Fruit fly (Drosophila melanogaster) whole organism, embryonic: ENCODE measurements around the gene Mybbp1A.

ENCODE experiments used
- Adf1 ChIP-seq: fragments of 200-800 bp; sonication (Bioruptor generic); IDR thresholded peaks from 2 replicates; pipeline ENCODE4 v1.3.6; 2022; ENCODE audit warnings: missing biosample characterization, missing genetic modification characterization
- Atf3 ChIP-seq: fragments of 200-800 bp; sonication (Bioruptor generic); optimal IDR thresholded peaks from 3 replicates; lab custom pipeline; 2016; ENCODE audit warnings: missing biosample characterization, missing genetic modification characterization
- Bgb ChIP-seq: fragments of 200-800 bp; sonication (Bioruptor generic); IDR thresholded peaks from 2 replicates; pipeline ENCODE4 v1.3.6; 2022; ENCODE audit warnings: missing biosample characterization, missing genetic modification characterization; ENCODE audit not compliant: partially characterized antibody
- BtbVII ChIP-seq: fragments of 200-800 bp; sonication (Bioruptor generic); optimal IDR thresholded peaks from 3 replicates; lab custom pipeline; 2017; ENCODE audit warnings: missing biosample characterization, mild to moderate bottlenecking, missing genetic modification characterization
- CG10321 ChIP-seq: fragments of 200-800 bp; sonication (Bioruptor generic); IDR thresholded peaks from 2 replicates; pipeline ENCODE4 v1.3.6; 2022; ENCODE audit warnings: missing biosample characterization, missing genetic modification characterization
- CG1233 ChIP-seq: fragments of 200-800 bp; sonication (Bioruptor generic); optimal IDR thresholded peaks from 4 replicates; lab custom pipeline; 2018; ENCODE audit warnings: missing biosample characterization, mild to moderate bottlenecking, missing genetic modification characterization
- CG13894 ChIP-seq: fragments of 200-800 bp; sonication (Bioruptor generic); optimal IDR thresholded peaks from 3 replicates; lab custom pipeline; 2018; ENCODE audit warnings: missing biosample characterization, mild to moderate bottlenecking, missing genetic modification characterization, moderate library complexity
- CG15479 ChIP-seq: fragments of 200-800 bp; sonication (Bioruptor generic); optimal IDR thresholded peaks from 3 replicates; lab custom pipeline; 2019; ENCODE audit warnings: missing biosample characterization, mild to moderate bottlenecking, missing genetic modification characterization, moderate library complexity
- CG15601 ChIP-seq: fragments of 200-800 bp; sonication (Bioruptor generic); optimal IDR thresholded peaks from 3 replicates; lab custom pipeline; 2019; ENCODE audit warnings: missing biosample characterization, mild to moderate bottlenecking, missing genetic modification characterization, moderate library complexity
- CG1832 ChIP-seq: fragments of 200-800 bp; sonication (Bioruptor generic); optimal IDR thresholded peaks from 2 replicates; lab custom pipeline; 2017; ENCODE audit warnings: missing biosample characterization, mild to moderate bottlenecking, missing genetic modification characterization, inconsistent platforms
- CG2199 ChIP-seq: fragments of 200-800 bp; sonication (Bioruptor generic); IDR thresholded peaks from 3 replicates; pipeline ENCODE4 v1.3.6; 2022; ENCODE audit warnings: missing biosample characterization, missing genetic modification characterization
- CG3065 ChIP-seq: fragments of 200-800 bp; sonication (Bioruptor generic); optimal IDR thresholded peaks from 2 replicates; lab custom pipeline; 2016; ENCODE audit warnings: missing biosample characterization, missing genetic modification characterization
- CG33557 ChIP-seq: fragments of 200-800 bp; sonication (Bioruptor generic); optimal IDR thresholded peaks from 2 replicates; lab custom pipeline; 2019; ENCODE audit warnings: missing biosample characterization, mild to moderate bottlenecking, missing genetic modification characterization, moderate library complexity
- CG3847 ChIP-seq: fragments of 200-800 bp; sonication (Bioruptor generic); IDR thresholded peaks from 2 replicates; pipeline ENCODE4 v1.3.6; 2022; ENCODE audit warnings: missing biosample characterization, missing genetic modification characterization
- CG7556 ChIP-seq: fragments of 200-800 bp; sonication (Bioruptor generic); optimal IDR thresholded peaks from 2 replicates; lab custom pipeline; 2017; ENCODE audit warnings: missing biosample characterization, mild to moderate bottlenecking, missing genetic modification characterization
- CG8359 ChIP-seq: fragments of 200-800 bp; sonication (Bioruptor generic); optimal IDR thresholded peaks from 2 replicates; lab custom pipeline; 2017; ENCODE audit warnings: missing biosample characterization, mild to moderate bottlenecking, missing genetic modification characterization, borderline replicate concordance
- CG9609 ChIP-seq: fragments of 200-800 bp; sonication (Bioruptor generic); optimal IDR thresholded peaks from 3 replicates; lab custom pipeline; 2016; ENCODE audit warnings: missing biosample characterization, missing genetic modification characterization
- Deaf1 ChIP-seq: fragments of 200-800 bp; optimal IDR thresholded peaks from 3 replicates; lab custom pipeline; 2019; ENCODE audit warnings: missing biosample characterization, mild to moderate bottlenecking, missing genetic modification characterization, moderate library complexity
- Dll ChIP-seq: fragments of 200-800 bp; sonication (Bioruptor generic); IDR thresholded peaks from 4 replicates; pipeline ENCODE4 v1.3.6; 2022; ENCODE audit warnings: missing biosample characterization, missing genetic modification characterization; ENCODE audit not compliant: partially characterized antibody
- Doc3 ChIP-seq: fragments of 200-800 bp; sonication (Bioruptor generic); IDR thresholded peaks from 3 replicates; pipeline ENCODE4 v1.3.6; 2022; ENCODE audit warnings: missing biosample characterization, missing genetic modification characterization; ENCODE audit not compliant: partially characterized antibody
- HHEX ChIP-seq: fragments of 200-800 bp; sonication (Bioruptor generic); optimal IDR thresholded peaks from 3 replicates; lab custom pipeline; 2017; ENCODE audit warnings: missing biosample characterization, mild to moderate bottlenecking, missing genetic modification characterization, missing genetic modification reagents
- HLH3B ChIP-seq: fragments of 200-800 bp; sonication (Bioruptor generic); IDR thresholded peaks from 2 replicates; pipeline ENCODE4 v1.3.6; 2022; ENCODE audit warnings: missing biosample characterization, missing genetic modification characterization
- HmgZ ChIP-seq: fragments of 200-800 bp; sonication (Bioruptor generic); optimal IDR thresholded peaks from 2 replicates; lab custom pipeline; 2018; ENCODE audit warnings: missing biosample characterization, mild to moderate bottlenecking, missing genetic modification characterization
- Hmx ChIP-seq: fragments of 200-800 bp; sonication (Bioruptor generic); optimal IDR thresholded peaks from 2 replicates; lab custom pipeline; 2016; ENCODE audit warnings: missing biosample characterization, missing genetic modification characterization
- Lhr ChIP-seq: fragments of 200-800 bp; sonication (Bioruptor generic); optimal IDR thresholded peaks from 3 replicates; lab custom pipeline; 2017; ENCODE audit warnings: mild to moderate bottlenecking, missing biosample characterization, missing genetic modification reagents, missing genetic modification characterization
- Med ChIP-seq: fragments of 200-800 bp; sonication (Bioruptor generic); peaks from one replicate; lab custom pipeline; 2016; ENCODE audit warnings: missing biosample characterization, missing genetic modification characterization, mild to moderate bottlenecking, inconsistent platforms, moderate library complexity
- Mrtf ChIP-seq: fragments of 200-800 bp; sonication (Bioruptor generic); IDR thresholded peaks from 3 replicates; pipeline ENCODE4 v1.3.6; 2022; ENCODE audit warnings: missing biosample characterization, missing genetic modification characterization
- Nf-YC ChIP-seq: fragments of 200-800 bp; optimal IDR thresholded peaks from 3 replicates; lab custom pipeline; 2019; ENCODE audit warnings: missing biosample characterization, mild to moderate bottlenecking, missing genetic modification characterization, moderate library complexity
- Scr ChIP-seq: fragments of 200-800 bp; sonication (Bioruptor generic); IDR thresholded peaks from 2 replicates; pipeline ENCODE4 v1.3.6; 2022; ENCODE audit warnings: missing biosample characterization, missing genetic modification characterization; ENCODE audit not compliant: partially characterized antibody
- Side ChIP-seq: fragments of 200-800 bp; sonication (Bioruptor generic); optimal IDR thresholded peaks from 2 replicates; lab custom pipeline; 2016; ENCODE audit warnings: missing biosample characterization, missing genetic modification characterization
- Sox100B ChIP-seq: fragments of 200-800 bp; sonication (Bioruptor generic); optimal IDR thresholded peaks from 3 replicates; lab custom pipeline; 2018; ENCODE audit warnings: missing biosample characterization, mild to moderate bottlenecking, missing genetic modification characterization
- Trl ChIP-seq, 3 experiments: fragments of >200 bp in 2 of 3; fragments of 200-800 bp in 1 of 3; sonication (Bioruptor generic) in 1 of 3; optimal IDR thresholded peaks; 2 replicates in 1 of 3; 3 replicates in 2 of 3; lab custom pipeline; 2016 to 2017; ENCODE audit warnings: missing biosample characterization in 1 of 3, missing genetic modification characterization in 1 of 3
- Xrp1 ChIP-seq: fragments of 200-800 bp; sonication (Bioruptor generic); IDR thresholded peaks from 2 replicates; pipeline ENCODE4 v1.3.6; 2022; ENCODE audit warnings: missing biosample characterization, missing genetic modification characterization
- cato ChIP-seq: fragments of 200-800 bp; sonication (Bioruptor generic); optimal IDR thresholded peaks from 2 replicates; lab custom pipeline; 2016; ENCODE audit warnings: missing biosample characterization, missing genetic modification characterization, borderline replicate concordance
- cg ChIP-seq: fragments of 200-800 bp; sonication (Bioruptor generic); optimal IDR thresholded peaks from 3 replicates; lab custom pipeline; 2019; ENCODE audit warnings: missing biosample characterization, mild to moderate bottlenecking, missing genetic modification characterization, moderate library complexity
- crol ChIP-seq: fragments of 200-800 bp; sonication (Bioruptor generic); IDR thresholded peaks from 2 replicates; pipeline ENCODE4 v1.3.6; 2022; ENCODE audit warnings: missing biosample characterization, missing genetic modification characterization
- fd102C ChIP-seq: fragments of 200-800 bp; sonication (Bioruptor generic); optimal IDR thresholded peaks from 2 replicates; lab custom pipeline; 2018; ENCODE audit warnings: missing biosample characterization, mild to moderate bottlenecking, missing genetic modification characterization, moderate library complexity
- fd64A ChIP-seq: fragments of 200-800 bp; sonication (Bioruptor generic); optimal IDR thresholded peaks from 3 replicates; lab custom pipeline; 2018; ENCODE audit warnings: missing biosample characterization, mild to moderate bottlenecking, missing genetic modification characterization
- gce ChIP-seq: fragments of 200-800 bp; sonication (Bioruptor generic); IDR thresholded peaks from 3 replicates; pipeline ENCODE4 v1.3.6; 2022; ENCODE audit warnings: missing biosample characterization, missing genetic modification characterization
- grn ChIP-seq: fragments of 200-800 bp; sonication (Bioruptor generic); optimal IDR thresholded peaks from 3 replicates; lab custom pipeline; 2017; ENCODE audit warnings: missing biosample characterization, missing genetic modification characterization
- hbn ChIP-seq: fragments of 200-800 bp; sonication (Bioruptor generic); IDR thresholded peaks from 2 replicates; pipeline ENCODE4 v1.3.6; 2022; ENCODE audit warnings: missing biosample characterization, missing genetic modification characterization; ENCODE audit not compliant: partially characterized antibody
- nau ChIP-seq: fragments of 200-800 bp; sonication (Bioruptor generic); optimal IDR thresholded peaks from 3 replicates; lab custom pipeline; 2017; ENCODE audit warnings: missing biosample characterization, mild to moderate bottlenecking, missing genetic modification characterization, missing genetic modification reagents
- pan ChIP-seq, 4 experiments: fragments of >200 bp in 3 of 4; fragments of 200-800 bp in 1 of 4; sonication (Bioruptor generic) in 1 of 4; optimal IDR thresholded peaks in 3 of 4; IDR thresholded peaks in 1 of 4; 2 replicates each; pipeline versions ENCODE4 v1.3.6 to Lab custom; 2017 to 2022; ENCODE audit warnings: missing biosample characterization in 2 of 4, missing genetic modification characterization in 2 of 4, mixed read lengths in 1 of 4
- peb ChIP-seq: fragments of 200-800 bp; sonication (Bioruptor generic); IDR thresholded peaks from 2 replicates; pipeline ENCODE4 v1.3.6; 2022; ENCODE audit warnings: missing biosample characterization, missing genetic modification characterization
- ranshi ChIP-seq: fragments of 200-800 bp; sonication (Bioruptor generic); IDR thresholded peaks from 2 replicates; pipeline ENCODE4 v1.3.6; 2022; ENCODE audit warnings: missing biosample characterization, missing genetic modification characterization
- salm ChIP-seq: fragments of 200-800 bp; sonication (Bioruptor generic); optimal IDR thresholded peaks from 2 replicates; lab custom pipeline; 2018; ENCODE audit warnings: missing biosample characterization, mild to moderate bottlenecking, missing genetic modification characterization
- slp2 ChIP-seq: fragments of 200-800 bp; sonication (Bioruptor generic); optimal IDR thresholded peaks from 2 replicates; lab custom pipeline; 2016; ENCODE audit warnings: missing biosample characterization, missing genetic modification characterization
- twi ChIP-seq: fragments of 200-800 bp; optimal IDR thresholded peaks from 2 replicates; lab custom pipeline; 2019; ENCODE audit warnings: missing biosample characterization, mild to moderate bottlenecking, missing genetic modification characterization, moderate library complexity
- unpg ChIP-seq: fragments of 200-800 bp; sonication (Bioruptor generic); optimal IDR thresholded peaks from 3 replicates; lab custom pipeline; 2018; ENCODE audit warnings: missing biosample characterization, mild to moderate bottlenecking, missing genetic modification characterization, moderate library complexity
- vnd ChIP-seq: fragments of 200-800 bp; sonication (Bioruptor generic); IDR thresholded peaks from 3 replicates; pipeline ENCODE4 v1.3.6; 2022; ENCODE audit warnings: missing biosample characterization, missing genetic modification characterization; ENCODE audit not compliant: partially characterized antibody

Gene Mybbp1A

DNA sequence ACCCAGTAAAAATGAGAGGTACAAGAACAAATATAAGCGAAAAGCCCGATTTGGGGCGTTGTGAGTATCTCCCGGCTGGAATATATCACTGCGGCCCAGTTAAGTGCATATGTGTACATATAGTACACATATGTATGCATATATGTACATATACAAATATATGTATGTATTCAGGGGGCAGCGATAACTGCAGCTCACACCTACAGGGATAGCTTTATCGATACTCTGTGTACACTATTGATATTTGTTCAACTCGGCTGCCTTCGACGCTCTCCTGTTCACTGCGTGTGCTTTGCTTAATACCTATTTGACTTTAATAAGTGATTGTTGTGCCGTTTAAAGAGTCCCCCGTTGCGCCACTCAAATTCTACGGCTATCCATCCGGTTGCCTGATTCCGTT lies 47.7 kb upstream of the Mybbp1A start, which contains the start of gene vnd (continued):
- no peak for TF ChIP-seq Bgb
- no peak for TF ChIP-seq hbn (GFP tag; lab: Robert Waterston, UW)
- TF ChIP-seq CG1233 (GFP tag; lab: Kevin White, UChicago), result no peak
- peak; percentile 16 for TF ChIP-seq unpg
- no peak for TF ChIP-seq pan (optimal IDR thresholded peaks at IDR 0.05; lab: Kevin White, UChicago)
- no peak for TF ChIP-seq pan (GFP tag; optimal IDR thresholded peaks at IDR 0.05 in 1 of 2, IDR thresholded peaks at IDR 0.05 in 1 of 2)
- TF ChIP-seq CG15601 (tag; lab: Kevin White, UChicago), result peak; percentile 34
- TF ChIP-seq peb (GFP tag; lab: Robert Waterston, UW), result no peak
- peak; percentile 78 for TF ChIP-seq CG33557 (GFP tag; lab: Kevin White, UChicago)
- no peak for TF ChIP-seq Med (GFP tag; lab: Kevin White, UChicago)
- no peak for TF ChIP-seq crol (GFP tag; lab: Robert Waterston, UW)
- no peak for TF ChIP-seq cato
- TF ChIP-seq twi (tag; lab: Kevin White, UChicago), result peak; percentile 15
- TF ChIP-seq Atf3 (GFP tag; lab: Kevin White, UChicago), result no peak
- TF ChIP-seq vnd, result peak; percentile 25; the same call in 1 of the 3 replicates
- TF ChIP-seq HmgZ (tag; lab: Kevin White, UChicago), result no peak
- no peak for TF ChIP-seq nau (GFP tag; lab: Kevin White, UChicago)
- TF ChIP-seq Side (GFP tag; lab: Kevin White, UChicago), result peak; percentile 5
- no peak for TF ChIP-seq Sox100B (GFP tag; lab: Kevin White, UChicago)
- TF ChIP-seq CG8359 (GFP tag; lab: Kevin White, UChicago), result no peak
- TF ChIP-seq grn (GFP tag; lab: Kevin White, UChicago), result peak; percentile 9
- TF ChIP-seq CG2199 (GFP tag; lab: Robert Waterston, UW), result no peak
- no peak for TF ChIP-seq Scr (GFP tag; lab: Robert Waterston, UW)
- TF ChIP-seq CG3065, result no peak
- TF ChIP-seq Trl (optimal IDR thresholded peaks at IDR 0.05; lab: Kevin White, UChicago), result no peak
- TF ChIP-seq Trl (GFP tag; optimal IDR thresholded peaks at IDR 0.05; lab: Kevin White, UChicago), result no peak
- no peak for TF ChIP-seq HHEX (GFP tag; lab: Kevin White, UChicago)
- TF ChIP-seq Xrp1, result peak; percentile 42; the same call in 1 of the 2 replicates
- no peak for TF ChIP-seq ranshi (GFP tag; lab: Robert Waterston, UW)
- no peak for TF ChIP-seq Hmx (GFP tag; lab: Kevin White, UChicago)
- TF ChIP-seq CG15479 (GFP tag; lab: Kevin White, UChicago), result no peak
- TF ChIP-seq salm (tag; lab: Kevin White, UChicago), result peak; percentile 10
- no peak for TF ChIP-seq Dll
- no peak for TF ChIP-seq BtbVII (GFP tag; lab: Kevin White, UChicago)
- peak; percentile 1 for TF ChIP-seq fd102C (GFP tag; lab: Kevin White, UChicago)

DNA sequence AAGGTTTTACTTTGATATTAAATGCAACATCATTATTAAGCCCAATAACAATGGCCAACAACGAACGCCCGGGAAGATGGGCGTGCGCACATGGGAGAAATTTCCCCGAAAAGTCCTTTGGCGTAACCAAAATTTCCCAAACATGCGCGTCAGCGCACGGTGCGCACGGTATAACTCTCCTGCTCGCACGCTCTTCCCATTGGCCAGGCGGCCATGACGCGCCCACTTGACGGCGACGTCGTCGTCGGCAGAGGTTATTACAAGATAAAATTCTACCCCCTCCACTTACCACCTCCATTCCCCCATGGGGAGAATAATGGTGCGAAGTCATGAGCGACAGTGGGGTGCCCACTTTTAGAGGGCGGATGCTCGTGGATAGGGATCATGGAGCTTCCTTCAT lies 40.6 kb upstream of the Mybbp1A start:
- TF ChIP-seq HLH3B (GFP tag; lab: Robert Waterston, UW), result no peak
- TF ChIP-seq CG10321 (GFP tag; lab: Robert Waterston, UW), result peak; percentile 85
- no peak for TF ChIP-seq Doc3 (GFP tag; lab: Robert Waterston, UW)
- TF ChIP-seq CG13894 (tag; lab: Kevin White, UChicago), result no peak
- peak; percentile 92 for TF ChIP-seq Adf1
- peak; percentile 24 for TF ChIP-seq Deaf1 (tag; lab: Kevin White, UChicago)
- TF ChIP-seq twi (tag; lab: Kevin White, UChicago), result peak; percentile 13
- no peak for TF ChIP-seq CG3847 (GFP tag; lab: Robert Waterston, UW)
- TF ChIP-seq Mrtf, result no peak
- TF ChIP-seq CG9609 (GFP tag; lab: Kevin White, UChicago), result no peak
- TF ChIP-seq crol (GFP tag; lab: Robert Waterston, UW), result peak; percentile 36; the same call in 1 of the 2 replicates
- TF ChIP-seq gce (GFP tag; lab: Robert Waterston, UW), result no peak
- TF ChIP-seq fd64A (GFP tag; lab: Kevin White, UChicago), result no peak
- TF ChIP-seq Nf-YC (tag; lab: Kevin White, UChicago), result peak; percentile 98
- peak; percentile 54 for TF ChIP-seq cg (GFP tag; lab: Kevin White, UChicago)
- no peak for TF ChIP-seq slp2 (GFP tag; lab: Kevin White, UChicago)
- no peak for TF ChIP-seq Lhr
- TF ChIP-seq CG7556 (GFP tag; lab: Kevin White, UChicago), result no peak
- TF ChIP-seq CG2199 (GFP tag; lab: Robert Waterston, UW), result no peak
- TF ChIP-seq CG1832, result peak; percentile 74
